Worm (Caenorhabditis elegans): ENCODE measurements around the gene sgca-1.
A peak's percentile ranks its signal among the peaks of the same experiment; 100 is the strongest.

Gene sgca-1

ce11 chrX:6804857-6805256 lies 15.5 kb upstream of the sgca-1 start (continued):
- TF ChIP-seq isw-1 (GFP tag; IDR thresholded peaks at IDR 0.05) = peak; percentile 32; the same call in 1 of the 2 replicates
- TF ChIP-seq efl-3 (GFP tag; optimal IDR thresholded peaks at IDR 0.05) = no peak
- no peak for TF ChIP-seq F16B12.6 (tag; optimal IDR thresholded peaks at IDR 0.05)
- TF ChIP-seq elt-3 (tag; optimal IDR thresholded peaks at IDR 0.05) = peak in 1 of 6 experiments; percentile 23
- TF ChIP-seq C34B4.2 (tag; optimal IDR thresholded peaks at IDR 0.05) = no peak
- peak; percentile 94 to 96 for TF ChIP-seq lin-35 (GFP tag; optimal IDR thresholded peaks at IDR 0.05)
- TF ChIP-seq ceh-82 (tag; optimal IDR thresholded peaks at IDR 0.05) = peak; percentile 6 to 48 (median 28)
- TF ChIP-seq tbx-2 (tag; optimal IDR thresholded peaks at IDR 0.05) = peak; percentile 50
- TF ChIP-seq nhr-71 (tag; optimal IDR thresholded peaks at IDR 0.05) = peak; percentile 83
- TF ChIP-seq nhr-47 (tag; optimal IDR thresholded peaks at IDR 0.05) = peak; percentile 59
- TF ChIP-seq rnt-1 (tag; optimal IDR thresholded peaks at IDR 0.05) = peak; percentile 61
- no peak for TF ChIP-seq fkh-4 (tag; optimal IDR thresholded peaks at IDR 0.05; ENCODE audit: borderline replicate concordance)
- no peak for TF ChIP-seq ceh-8 (GFP tag; optimal IDR thresholded peaks at IDR 0.05)
- TF ChIP-seq efl-1 (optimal IDR thresholded peaks at IDR 0.05) = peak; percentile 56 to 94
- peak; percentile 94 to 99 for TF ChIP-seq efl-1 (GFP tag; optimal IDR thresholded peaks at IDR 0.05 in 1 of 2)
- TF ChIP-seq nhr-85 (tag) = peak; percentile 75
- no peak for TF ChIP-seq nhr-28 (tag; optimal IDR thresholded peaks at IDR 0.05)
- peak; percentile 58 for TF ChIP-seq grh-1 (GFP tag; IDR thresholded peaks at IDR 0.05)
- peak; percentile 14 for TF ChIP-seq unc-130 (tag; optimal IDR thresholded peaks at IDR 0.05)
- TF ChIP-seq hlh-17 (GFP tag; optimal IDR thresholded peaks at IDR 0.05; ENCODE audit: borderline replicate concordance) = no peak
- peak; percentile 73 for TF ChIP-seq snu-23 (GFP tag; optimal IDR thresholded peaks at IDR 0.05)
- no peak for TF ChIP-seq mef-2 (tag; optimal IDR thresholded peaks at IDR 0.05)
- TF ChIP-seq hlh-4 (tag; optimal IDR thresholded peaks at IDR 0.05) = no peak
- TF ChIP-seq nhr-12 (tag; optimal IDR thresholded peaks at IDR 0.05) = no peak
- peak; percentile 49 for TF ChIP-seq C16A3.4 (tag; optimal IDR thresholded peaks at IDR 0.05)
- TF ChIP-seq jun-1 (tag; optimal IDR thresholded peaks at IDR 0.05) = peak; percentile 18
- TF ChIP-seq ets-5 (GFP tag; IDR thresholded peaks at IDR 0.05) = no peak
- no peak for TF ChIP-seq ceh-88 (GFP tag; IDR thresholded peaks at IDR 0.05)
- TF ChIP-seq zip-4 (GFP tag; optimal IDR thresholded peaks at IDR 0.05) = no peak
- no peak for TF ChIP-seq nhr-84 (tag; optimal IDR thresholded peaks at IDR 0.05)
- TF ChIP-seq swsn-7 (tag; optimal IDR thresholded peaks at IDR 0.05) = peak; percentile 54
- TF ChIP-seq lin-39 (tag; optimal IDR thresholded peaks at IDR 0.05) = peak; percentile 46
- TF ChIP-seq unc-30 (tag; optimal IDR thresholded peaks at IDR 0.05) = no peak
- peak; percentile 56 for TF ChIP-seq mep-1 (tag; optimal IDR thresholded peaks at IDR 0.05)
- TF ChIP-seq blmp-1 (tag; optimal IDR thresholded peaks at IDR 0.05) = peak; percentile 57
- peak; percentile 67 for TF ChIP-seq nhr-20 (tag; optimal IDR thresholded peaks at IDR 0.05)
- TF ChIP-seq vab-15 (tag; optimal IDR thresholded peaks at IDR 0.05) = no peak
- TF ChIP-seq nhr-11 (tag; optimal IDR thresholded peaks at IDR 0.05) = peak; percentile 15
- no peak for TF ChIP-seq mab-9 (GFP tag; IDR thresholded peaks at IDR 0.05)
- TF ChIP-seq nhr-90 (tag; optimal IDR thresholded peaks at IDR 0.05; ENCODE audit: poor library complexity) = peak; percentile 53
- peak; percentile 47 to 72 for TF ChIP-seq lsy-2 (tag; optimal IDR thresholded peaks at IDR 0.05)
- TF ChIP-seq ceh-63 (GFP tag; optimal IDR thresholded peaks at IDR 0.05) = no peak
- TF ChIP-seq ztf-11 (tag; optimal IDR thresholded peaks at IDR 0.05) = no peak
- peak; percentile 42 for TF ChIP-seq lin-13 (GFP tag; optimal IDR thresholded peaks at IDR 0.05)
- TF ChIP-seq nhr-19 (GFP tag; conservative IDR thresholded peaks at IDR 0.05) = peak; percentile 59
- TF ChIP-seq elt-2 (tag; optimal IDR thresholded peaks at IDR 0.05) = peak; percentile 75
- TF ChIP-seq snpc-4 (tag; optimal IDR thresholded peaks at IDR 0.05) = no peak
- no peak for TF ChIP-seq aha-1 (tag; optimal IDR thresholded peaks at IDR 0.05)
- no peak for TF ChIP-seq C04F5.9 (tag; optimal IDR thresholded peaks at IDR 0.05)
- no peak for TF ChIP-seq Y116A8C.19 (tag; optimal IDR thresholded peaks at IDR 0.05; ENCODE audit: borderline replicate concordance)
- no peak for TF ChIP-seq unc-98 (GFP tag; IDR thresholded peaks at IDR 0.05)
- TF ChIP-seq fos-1 (tag; optimal IDR thresholded peaks at IDR 0.05) = no peak
- no peak for TF ChIP-seq ztf-4 (tag; optimal IDR thresholded peaks at IDR 0.05)
- no peak for TF ChIP-seq ces-1 (GFP tag; optimal IDR thresholded peaks at IDR 0.05)

Measured in whole organism, L1 larva.